Worm (Caenorhabditis elegans) whole organism, young adult: ENCODE measurements around the gene tin-10.

Source experiments
- F10E7.11 ChIP-seq: sonication (generic microtip); optimal IDR thresholded peaks from 2 replicates; lab custom pipeline; 2017; ENCODE audit warnings: mild to moderate bottlenecking, missing genetic modification characterization, moderate library complexity, missing compliant biosample characterization
- F23B12.7 ChIP-seq: sonication (generic microtip); optimal IDR thresholded peaks from 2 replicates; lab custom pipeline; 2017; ENCODE audit warnings: missing genetic modification characterization, mild to moderate bottlenecking, missing compliant biosample characterization, antibody characterized with exemption, moderate library complexity; ENCODE audit not compliant: insufficient read depth
- F57C9.4 ChIP-seq: sonication (generic microtip); optimal IDR thresholded peaks from 2 replicates; lab custom pipeline; 2017; ENCODE audit warnings: mild to moderate bottlenecking, missing genetic modification characterization, missing compliant biosample characterization
- K11D2.4 ChIP-seq: fragments of 200-800 bp; sonication (Bioruptor generic); IDR thresholded peaks from 2 replicates; pipeline ENCODE4 v1.3.6; 2022; ENCODE audit warnings: missing genetic modification reagents, missing genetic modification characterization, missing compliant biosample characterization
- Y53G8AR.9 ChIP-seq: fragments of 200-800 bp; sonication (Bioruptor generic); conservative IDR thresholded peaks from 2 replicates; pipeline ENCODE4 v1.3.6; 2022; ENCODE audit warnings: missing genetic modification reagents, missing genetic modification characterization, missing compliant biosample characterization
- Y79H2A.3 ChIP-seq: fragments of 200-800 bp; sonication (Bioruptor generic); conservative IDR thresholded peaks from 2 replicates; pipeline ENCODE4 v1.3.6; 2022; ENCODE audit warnings: missing genetic modification reagents, missing genetic modification characterization, missing compliant biosample characterization
- ama-1 ChIP-seq, 3 experiments: fragments of 150-350 bp in 1 of 3; sonication (generic microtip) in 2 of 3; optimal IDR thresholded peaks; 2 replicates each; lab custom pipeline; 2014 to 2018; ENCODE audit warnings: missing biosample characterization in 2 of 3, missing genetic modification characterization in 2 of 3, missing genetic modification reagents in 2 of 3
- attf-5 ChIP-seq: fragments of 200-800 bp; sonication (Bioruptor generic); optimal IDR thresholded peaks from 2 replicates; lab custom pipeline; 2018; ENCODE audit warnings: mild to moderate bottlenecking, missing genetic modification characterization, missing compliant biosample characterization
- ceh-79 ChIP-seq: sonication (generic microtip); optimal IDR thresholded peaks from 2 replicates; lab custom pipeline; 2017; ENCODE audit warnings: mild to moderate bottlenecking, missing genetic modification characterization, missing compliant biosample characterization
- madf-6 ChIP-seq: fragments of 200-800 bp; sonication (Bioruptor generic); IDR thresholded peaks from 2 replicates; pipeline ENCODE4 v1.3.6; 2022; ENCODE audit warnings: missing genetic modification reagents, missing genetic modification characterization, missing compliant biosample characterization
- snpc-1.1 ChIP-seq: sonication (generic microtip); optimal IDR thresholded peaks from 2 replicates; lab custom pipeline; 2017; ENCODE audit warnings: missing genetic modification characterization, mild to moderate bottlenecking, missing compliant biosample characterization, antibody characterized with exemption, moderate library complexity, missing genotype, missing genetic modification reagents; ENCODE audit not compliant: insufficient read depth

ce11 chrIII:11548070-11548469, 45.4 kb upstream of the tin-10 start, which contains the start of gene Y66D12A.13:
- TF ChIP-seq ama-1 (optimal IDR thresholded peaks at IDR 0.05; lab: Kevin White, UChicago) (no peak), ama-1 (GFP tag; optimal IDR thresholded peaks at IDR 0.05; lab: Kevin White, UChicago) (no peak), Y79H2A.3 (GFP tag; lab: Robert Waterston, UW) (no peak), K11D2.4 (no peak), ceh-79 (tag; lab: Kevin White, UChicago) (no peak), attf-5 (GFP tag; lab: Kevin White, UChicago) (no peak), snpc-1.1 (tag; lab: Kevin White, UChicago) (no peak), F23B12.7 (tag; lab: Kevin White, UChicago) (no peak), F57C9.4 (tag; lab: Kevin White, UChicago) (no peak), madf-6 (GFP tag; lab: Robert Waterston, UW) (no peak), F10E7.11 (tag; lab: Kevin White, UChicago) (no peak), Y53G8AR.9 (no peak)
